Worm (Caenorhabditis elegans): ENCODE data around the gene C09G1.2.

Gene C09G1.2

DNA sequence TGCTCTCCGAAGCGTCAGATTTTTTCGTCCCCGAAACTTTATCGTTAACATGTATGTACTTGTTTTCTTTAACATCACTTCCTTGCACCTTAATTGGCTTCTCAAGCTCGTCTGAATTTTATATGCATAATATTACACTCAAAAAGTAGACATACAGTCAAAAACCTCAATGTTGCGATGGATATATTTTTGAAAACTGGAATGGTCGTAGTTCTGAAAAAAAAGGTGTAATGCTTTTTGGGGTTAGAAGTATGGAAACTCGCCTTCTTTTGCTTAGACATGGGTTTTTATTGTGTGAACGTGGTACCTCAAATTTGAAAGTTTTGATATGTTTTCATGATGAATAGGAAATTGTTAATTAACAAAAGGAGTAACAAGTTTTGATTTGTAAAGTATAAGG lies at the start of gene C09G1.2:
C09G1.2 (minus strand) TSS at position 101 of the 400 bp plus-strand sequence.
- no peak for TF ChIP-seq nhr-21 (tag; optimal IDR thresholded peaks at IDR 0.05)
- TF ChIP-seq ztf-11 (tag; optimal IDR thresholded peaks at IDR 0.05) = no peak
- no peak for TF ChIP-seq blmp-1 (tag; optimal IDR thresholded peaks at IDR 0.05; ENCODE audit: insufficient read depth)
- no peak for TF ChIP-seq lin-11 (tag; optimal IDR thresholded peaks at IDR 0.05)
- TF ChIP-seq C34F6.9 (tag; optimal IDR thresholded peaks at IDR 0.05) = no peak
- no peak for TF ChIP-seq mdl-1 (tag; optimal IDR thresholded peaks at IDR 0.05)
- no peak for TF ChIP-seq mab-5 (tag; optimal IDR thresholded peaks at IDR 0.05)
- no peak for TF ChIP-seq nhr-6 (tag; optimal IDR thresholded peaks at IDR 0.05)
- TF ChIP-seq nhr-10 (tag; optimal IDR thresholded peaks at IDR 0.05) = no peak
- TF ChIP-seq aly-2 (tag; optimal IDR thresholded peaks at IDR 0.05) = no peak
- TF ChIP-seq fos-1 (tag; optimal IDR thresholded peaks at IDR 0.05) = no peak
- TF ChIP-seq skn-1 (tag; optimal IDR thresholded peaks at IDR 0.05) = no peak
- no peak for TF ChIP-seq dmd-4 (tag; optimal IDR thresholded peaks at IDR 0.05)
- TF ChIP-seq nhr-129 (tag; optimal IDR thresholded peaks at IDR 0.05) = no peak
- no peak for TF ChIP-seq crh-2 (tag; optimal IDR thresholded peaks at IDR 0.05)
- TF ChIP-seq gmeb-1 (tag; optimal IDR thresholded peaks at IDR 0.05) = no peak

DNA sequence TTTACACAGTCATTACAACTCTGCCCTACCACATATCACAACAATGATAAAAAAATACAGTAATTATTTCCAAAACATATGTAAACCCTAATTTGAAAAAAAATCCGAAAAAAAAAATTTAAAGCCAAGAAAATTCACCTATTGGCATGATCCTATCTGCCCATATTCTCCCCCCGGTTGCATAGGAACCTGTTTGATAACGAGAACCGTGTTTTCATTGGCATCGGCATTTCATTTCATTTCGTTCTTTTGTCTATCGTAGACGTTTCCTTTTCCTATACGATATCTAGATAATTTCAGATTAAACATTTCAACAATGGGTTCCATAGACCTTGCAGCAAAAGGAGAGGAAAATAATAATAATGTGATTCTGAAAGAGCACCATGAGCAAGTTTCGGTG lies 48.0 kb upstream of the C09G1.2 start, which contains the start of gene mboa-1:
mboa-1 (plus strand) TSS at position 301 of the 400 bp plus-strand sequence.
- no peak for TF ChIP-seq dmd-4 (tag; optimal IDR thresholded peaks at IDR 0.05)
- no peak for TF ChIP-seq nhr-129 (tag; optimal IDR thresholded peaks at IDR 0.05)
- TF ChIP-seq ztf-4 (tag; optimal IDR thresholded peaks at IDR 0.05) = no peak
- no peak for TF ChIP-seq snpc-4 (tag; optimal IDR thresholded peaks at IDR 0.05)
- no peak for TF ChIP-seq ceh-16 (tag; optimal IDR thresholded peaks at IDR 0.05)
- TF ChIP-seq sem-4 (tag; optimal IDR thresholded peaks at IDR 0.05) = no peak
- no peak for TF ChIP-seq R02D3.7 (tag; optimal IDR thresholded peaks at IDR 0.05)
- no peak for TF ChIP-seq unc-39 (tag; optimal IDR thresholded peaks at IDR 0.05)
- TF ChIP-seq ztf-11 (tag; optimal IDR thresholded peaks at IDR 0.05) = no peak
- no peak for TF ChIP-seq egl-27 (tag; optimal IDR thresholded peaks at IDR 0.05)
- TF ChIP-seq nhr-23 (tag; optimal IDR thresholded peaks at IDR 0.05) = no peak
- no peak for TF ChIP-seq nhr-77 (tag; optimal IDR thresholded peaks at IDR 0.05)
- TF ChIP-seq zag-1 (tag; optimal IDR thresholded peaks at IDR 0.05) = no peak
- no peak for TF ChIP-seq ceh-82 (tag; optimal IDR thresholded peaks at IDR 0.05)
- no peak for TF ChIP-seq lin-39 (tag; optimal IDR thresholded peaks at IDR 0.05)
- TF ChIP-seq nhr-21 (tag; optimal IDR thresholded peaks at IDR 0.05) = no peak
- no peak for TF ChIP-seq nhr-11 (tag; optimal IDR thresholded peaks at IDR 0.05)
- no peak for TF ChIP-seq alr-1 (tag; optimal IDR thresholded peaks at IDR 0.05)

DNA sequence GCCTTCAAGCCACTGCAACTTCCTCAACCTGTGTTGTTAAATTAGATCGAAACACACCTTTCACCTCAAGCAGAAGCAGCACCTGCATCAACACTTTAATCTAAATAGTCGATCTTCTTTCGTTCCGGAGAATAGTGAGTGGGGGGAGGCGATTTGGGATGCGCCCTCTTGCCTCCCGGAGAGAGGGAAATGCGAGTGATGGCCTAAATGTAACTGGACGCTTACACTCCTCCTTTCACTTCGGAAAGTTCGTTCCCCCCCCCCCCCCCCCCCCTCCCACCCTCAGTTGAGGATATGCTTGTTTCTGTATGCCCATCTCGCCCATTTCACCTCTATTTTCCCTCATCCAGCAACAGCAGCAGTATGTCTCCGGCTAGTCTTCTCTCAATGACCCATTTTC lies 46.5 kb upstream of the C09G1.2 start:
- TF ChIP-seq nhr-129 (tag; optimal IDR thresholded peaks at IDR 0.05) (no peak), F13H6.1 (tag; optimal IDR thresholded peaks at IDR 0.05) (no peak), egl-27 (tag; optimal IDR thresholded peaks at IDR 0.05) (no peak), zag-1 (tag; optimal IDR thresholded peaks at IDR 0.05) (no peak), crh-2 (tag; optimal IDR thresholded peaks at IDR 0.05) (no peak), ztf-4 (tag; optimal IDR thresholded peaks at IDR 0.05) (no peak), aly-2 (tag; optimal IDR thresholded peaks at IDR 0.05) (no peak)

DNA sequence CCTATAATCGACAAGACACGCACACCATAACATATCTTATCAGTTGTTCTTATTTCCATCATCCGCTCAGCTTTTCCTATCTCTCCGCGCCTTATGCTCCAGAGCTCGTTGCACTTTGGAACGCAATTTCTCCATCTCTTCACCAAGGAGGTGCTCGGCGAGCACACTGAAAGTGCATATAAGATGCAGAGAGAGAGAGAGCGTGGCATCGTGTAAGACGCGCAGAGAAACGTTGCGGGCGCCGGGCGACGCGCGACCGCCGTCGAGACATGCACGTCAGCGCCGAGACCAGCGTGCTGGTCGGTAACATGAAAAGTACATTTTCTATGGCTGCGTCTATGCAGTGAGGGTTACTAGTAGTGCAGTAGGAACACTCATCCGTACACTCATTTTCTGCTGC lies 42.0 kb upstream of the C09G1.2 start:
- TF ChIP-seq sma-9 (GFP tag; optimal IDR thresholded peaks at IDR 0.05) (peak; percentile 87), sma-9 (tag; optimal IDR thresholded peaks at IDR 0.05) (no peak), peb-1 (tag; optimal IDR thresholded peaks at IDR 0.05) (no peak), ZK546.5 (tag; optimal IDR thresholded peaks at IDR 0.05) (no peak), zag-1 (tag; optimal IDR thresholded peaks at IDR 0.05) (peak; percentile 84), ceh-82 (tag; optimal IDR thresholded peaks at IDR 0.05) (peak; percentile 43), mbf-1 (tag; optimal IDR thresholded peaks at IDR 0.05) (no peak), nhr-77 (tag; optimal IDR thresholded peaks at IDR 0.05) (no peak), aly-2 (tag; optimal IDR thresholded peaks at IDR 0.05) (no peak), nhr-237 (tag; optimal IDR thresholded peaks at IDR 0.05) (no peak), ztf-1 (GFP tag; conservative IDR thresholded peaks at IDR 0.05) (no peak), ama-1 (optimal IDR thresholded peaks at IDR 0.05) (no peak), nhr-12 (tag; optimal IDR thresholded peaks at IDR 0.05) (no peak), ceh-16 (tag; optimal IDR thresholded peaks at IDR 0.05) (no peak), Y55F3AM.14 (GFP tag; optimal IDR thresholded peaks at IDR 0.05) (peak; percentile 52), mab-5 (tag; optimal IDR thresholded peaks at IDR 0.05) (no peak), ztf-11 (tag; optimal IDR thresholded peaks at IDR 0.05) (no peak), gmeb-1 (tag; optimal IDR thresholded peaks at IDR 0.05) (no peak), C34F6.9 (tag; optimal IDR thresholded peaks at IDR 0.05) (peak; percentile 60), nhr-10 (tag; optimal IDR thresholded peaks at IDR 0.05) (no peak), nhr-25 (tag; optimal IDR thresholded peaks at IDR 0.05) (no peak), fos-1 (tag; optimal IDR thresholded peaks at IDR 0.05) (peak; percentile 79), crh-2 (tag; optimal IDR thresholded peaks at IDR 0.05) (peak; percentile 81), skn-1 (tag; optimal IDR thresholded peaks at IDR 0.05) (peak; percentile 1), lin-11 (tag; optimal IDR thresholded peaks at IDR 0.05) (peak; percentile 75), ztf-4 (tag; optimal IDR thresholded peaks at IDR 0.05) (no peak), nhr-6 (tag; optimal IDR thresholded peaks at IDR 0.05) (peak; percentile 47), unc-55 (GFP tag; optimal IDR thresholded peaks at IDR 0.05) (peak; percentile 69), elt-1 (tag; optimal IDR thresholded peaks at IDR 0.05) (no peak), nhr-129 (tag; optimal IDR thresholded peaks at IDR 0.05) (peak; percentile 75), alr-1 (tag; optimal IDR thresholded peaks at IDR 0.05) (no peak), mdl-1 (tag; optimal IDR thresholded peaks at IDR 0.05) (peak; percentile 85 to 91), lsy-2 (tag; optimal IDR thresholded peaks at IDR 0.05) (peak in 1 of 2 experiments; percentile 78), sma-3 (GFP tag; optimal IDR thresholded peaks at IDR 0.05) (peak; percentile 71), nhr-11 (tag; optimal IDR thresholded peaks at IDR 0.05) (no peak)
